Worm (Caenorhabditis elegans): ENCODE results near the gene ZK353.10.

DNA sequence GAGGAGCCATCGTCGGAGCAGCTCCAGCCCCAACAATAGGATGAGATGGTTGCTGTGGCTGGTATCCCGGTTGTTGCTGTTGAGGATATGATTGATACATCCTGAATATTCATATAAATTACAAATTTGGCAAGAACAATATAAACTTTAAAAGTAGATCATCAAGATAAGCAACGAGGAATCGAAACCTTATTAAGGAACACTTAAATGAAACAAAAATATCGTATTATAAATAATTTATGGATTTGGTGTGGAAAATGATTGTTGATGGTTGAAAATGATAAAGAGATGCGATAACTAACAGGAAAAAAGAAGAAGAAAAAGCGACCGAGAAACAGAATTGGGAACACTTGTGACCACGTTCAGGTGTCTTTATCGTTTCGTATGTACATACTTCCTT, 45.1 kb upstream of the ZK353.10 start, which contains the start of gene pqn-96:
- no peak for TF ChIP-seq cebp-2 (GFP tag; IDR thresholded peaks at IDR 0.05)
- no peak for TF ChIP-seq Y53F4B.3 (GFP tag; IDR thresholded peaks at IDR 0.05)
- no peak for TF ChIP-seq snpc-4 (GFP tag; optimal IDR thresholded peaks at IDR 0.05)
- TF ChIP-seq snpc-4 (tag; optimal IDR thresholded peaks at IDR 0.05), result no peak
- no peak for TF ChIP-seq F55B11.4 (tag; optimal IDR thresholded peaks at IDR 0.05; ENCODE audit: borderline replicate concordance, insufficient read depth)
- TF ChIP-seq him-1 (tag; optimal IDR thresholded peaks at IDR 0.05), result no peak
- no peak for TF ChIP-seq hrde-1 (tag; optimal IDR thresholded peaks at IDR 0.05; ENCODE audit: borderline replicate concordance)
- no peak for TF ChIP-seq D2030.7 (GFP tag; IDR thresholded peaks at IDR 0.05)
- TF ChIP-seq zim-3 (tag; optimal IDR thresholded peaks at IDR 0.05), result no peak
- TF ChIP-seq atf-7 (tag; optimal IDR thresholded peaks at IDR 0.05), result no peak

Measured in whole organism, young adult.